Worm (Caenorhabditis elegans) whole organism, L1 larva: ENCODE measurements around the gene T21B4.15.
"Not testable (repeated sequence)": the region's sequence is repeated elsewhere in the genome, so short reads cannot be mapped to it uniquely, and the experiment has no call there.

Source experiments
- dpl-1 ChIP-seq, 3 experiments: fragments of 150-350 bp in 2 of 3; sonication (generic microtip) in 1 of 3; optimal IDR thresholded peaks; 2 replicates each; lab custom pipeline; 2014 to 2017; ENCODE audit warnings: missing biosample characterization in 3 of 3, missing genetic modification characterization in 3 of 3, missing genetic modification reagents in 3 of 3
- lin-35 ChIP-seq, 2 experiments: fragments of 150-350 bp; optimal IDR thresholded peaks; 2 replicates each; lab custom pipeline; 2014; ENCODE audit warnings: missing biosample characterization in 2 of 2, missing genetic modification characterization in 2 of 2, missing genetic modification reagents in 2 of 2
- lin-39 ChIP-seq: fragments of 150-350 bp; optimal IDR thresholded peaks from 2 replicates; lab custom pipeline; 2014; ENCODE audit warnings: missing biosample characterization, missing genetic modification reagents, missing genetic modification characterization
- mef-2 ChIP-seq: fragments of 150-350 bp; optimal IDR thresholded peaks from 2 replicates; lab custom pipeline; 2014; ENCODE audit warnings: missing biosample characterization, missing genetic modification characterization
- nhr-12 ChIP-seq: sonication (generic microtip); optimal IDR thresholded peaks from 2 replicates; lab custom pipeline; 2017; ENCODE audit warnings: missing biosample characterization, missing genetic modification characterization
- nhr-19 ChIP-seq: fragments of 200-800 bp; sonication (Bioruptor generic); conservative IDR thresholded peaks from 2 replicates; pipeline ENCODE4 v1.3.6; 2022; ENCODE audit warnings: missing genetic modification characterization, missing compliant biosample characterization
- nhr-237 ChIP-seq: fragments of 150-350 bp; optimal IDR thresholded peaks from 2 replicates; lab custom pipeline; 2014; ENCODE audit warnings: missing biosample characterization, missing genetic modification characterization
- nhr-28 ChIP-seq: fragments of 150-350 bp; optimal IDR thresholded peaks from 2 replicates; lab custom pipeline; 2014; ENCODE audit warnings: missing biosample characterization, missing genetic modification characterization
- nhr-77 ChIP-seq: fragments of 150-350 bp; optimal IDR thresholded peaks from 2 replicates; lab custom pipeline; 2014; ENCODE audit warnings: missing biosample characterization, missing genetic modification characterization
- snpc-4 ChIP-seq: fragments of 150-350 bp; optimal IDR thresholded peaks from 2 replicates; lab custom pipeline; 2014; ENCODE audit warnings: missing biosample characterization, missing genetic modification characterization
- tlp-1 ChIP-seq: fragments of 150-350 bp; optimal IDR thresholded peaks from 2 replicates; lab custom pipeline; 2014; ENCODE audit warnings: missing biosample characterization, missing genetic modification characterization
- zag-1 ChIP-seq: fragments of 150-350 bp; optimal IDR thresholded peaks from 2 replicates; lab custom pipeline; 2014; ENCODE audit warnings: missing biosample characterization, missing genetic modification characterization

DNA sequence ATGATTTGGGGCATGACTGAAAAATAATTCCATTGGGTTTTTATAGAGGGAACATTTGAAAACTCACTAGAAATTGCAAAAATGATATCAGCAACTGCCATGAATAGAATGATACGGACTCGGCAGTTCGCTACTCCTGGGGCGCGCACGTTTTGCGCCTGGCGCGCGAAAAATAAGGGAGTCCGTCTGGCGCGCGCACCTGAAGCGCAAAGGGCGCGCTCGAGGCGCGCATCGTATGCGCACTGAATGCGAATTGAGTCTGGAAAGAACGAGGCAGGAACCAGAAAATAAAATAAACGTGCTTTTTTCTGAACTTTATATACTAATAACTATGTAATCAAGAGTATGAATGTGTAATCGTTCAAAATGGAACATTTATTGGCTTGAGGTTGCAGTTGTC, 48.8 kb upstream of the T21B4.15 start, which contains the start of gene Y57A10C.10:
- TF ChIP-seq nhr-19 (GFP tag; lab: Robert Waterston, UW); nhr-12 (tag; lab: Kevin White, UChicago); nhr-77 (tag; lab: Kevin White, UChicago); lin-35 (GFP tag; optimal IDR thresholded peaks at IDR 0.05; lab: Kevin White, UChicago); lin-39 (tag; lab: Kevin White, UChicago); dpl-1 (GFP tag; optimal IDR thresholded peaks at IDR 0.05; lab: Kevin White, UChicago); mef-2 (tag; lab: Kevin White, UChicago); zag-1; snpc-4; tlp-1 (tag; lab: Kevin White, UChicago); nhr-237 (tag; lab: Kevin White, UChicago); nhr-28 (tag; lab: Kevin White, UChicago): not testable (repeated sequence)
